Worm (Caenorhabditis elegans): ENCODE measurements around the gene ndx-9.

Gene ndx-9

ce11 chrIV:11031640-11032039, 19.8 kb upstream of the ndx-9 start:
- no peak for TF ChIP-seq ttx-3 (tag; optimal IDR thresholded peaks at IDR 0.05)
- no peak for TF ChIP-seq ceh-18 (tag; optimal IDR thresholded peaks at IDR 0.05)
- TF ChIP-seq npax-4 (tag; optimal IDR thresholded peaks at IDR 0.05), result no peak
- no peak for TF ChIP-seq pax-1 (tag; optimal IDR thresholded peaks at IDR 0.05)
- no peak for TF ChIP-seq lin-11 (tag; optimal IDR thresholded peaks at IDR 0.05)
- no peak for TF ChIP-seq eyg-1 (tag; optimal IDR thresholded peaks at IDR 0.05)
- TF ChIP-seq hlh-6 (tag; optimal IDR thresholded peaks at IDR 0.05), result no peak
- TF ChIP-seq pag-3 (tag; optimal IDR thresholded peaks at IDR 0.05; ENCODE audit: borderline replicate concordance), result no peak
- TF ChIP-seq ceh-30 (tag; optimal IDR thresholded peaks at IDR 0.05), result no peak
- no peak for TF ChIP-seq madf-2 (tag; optimal IDR thresholded peaks at IDR 0.05)
- no peak for TF ChIP-seq F13H6.1 (tag; optimal IDR thresholded peaks at IDR 0.05)
- TF ChIP-seq gmeb-2 (tag; optimal IDR thresholded peaks at IDR 0.05), result no peak
- TF ChIP-seq ceh-34 (tag; optimal IDR thresholded peaks at IDR 0.05), result no peak
- TF ChIP-seq ceh-24 (tag; optimal IDR thresholded peaks at IDR 0.05), result no peak
- TF ChIP-seq C08G9.2 (tag; optimal IDR thresholded peaks at IDR 0.05), result no peak
- TF ChIP-seq ceh-19 (GFP tag; optimal IDR thresholded peaks at IDR 0.05), result no peak
- TF ChIP-seq hlh-15 (tag; optimal IDR thresholded peaks at IDR 0.05), result no peak
- TF ChIP-seq pat-9 (tag; optimal IDR thresholded peaks at IDR 0.05), result no peak
- TF ChIP-seq unc-42 (tag; optimal IDR thresholded peaks at IDR 0.05), result no peak

DNA sequence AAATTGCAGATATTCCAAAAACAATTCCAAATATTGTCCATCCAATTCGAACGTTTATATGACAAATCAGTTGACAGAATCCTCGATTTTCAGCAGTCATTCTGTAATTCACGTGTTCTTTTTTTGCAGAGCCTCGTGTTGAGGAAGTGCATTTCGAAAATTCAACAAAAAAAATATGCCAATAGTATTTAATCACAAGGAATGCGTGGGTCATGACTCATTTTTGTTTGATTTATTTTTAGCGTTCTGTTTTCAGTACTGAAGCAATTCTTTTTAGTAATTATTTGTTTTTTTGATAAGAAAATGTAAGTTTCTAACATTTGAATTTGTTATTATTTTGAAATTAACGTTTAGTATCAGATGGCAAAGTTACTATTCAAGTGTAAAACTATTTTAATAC, 19.1 kb upstream of the ndx-9 start, which contains the start of gene hrg-4:
TSS of gene hrg-4 (minus strand) at position 101 of the 400 bp plus-strand sequence.
- TF ChIP-seq sox-4 (tag; optimal IDR thresholded peaks at IDR 0.05) (no peak), pax-1 (tag; optimal IDR thresholded peaks at IDR 0.05) (no peak), dve-1 (tag; optimal IDR thresholded peaks at IDR 0.05) (no peak), ceh-22 (tag; optimal IDR thresholded peaks at IDR 0.05) (no peak), ceh-24 (tag; optimal IDR thresholded peaks at IDR 0.05) (no peak), nfya-1 (tag; optimal IDR thresholded peaks at IDR 0.05) (no peak), elt-2 (tag; optimal IDR thresholded peaks at IDR 0.05) (no peak)

- no peak for TF ChIP-seq C08G9.2 (tag; optimal IDR thresholded peaks at IDR 0.05)
- no peak for TF ChIP-seq gmeb-2 (tag; optimal IDR thresholded peaks at IDR 0.05)
These were observed 18.3 kb upstream of the ndx-9 start for ce11 chrIV:11030117-11030516.

DNA sequence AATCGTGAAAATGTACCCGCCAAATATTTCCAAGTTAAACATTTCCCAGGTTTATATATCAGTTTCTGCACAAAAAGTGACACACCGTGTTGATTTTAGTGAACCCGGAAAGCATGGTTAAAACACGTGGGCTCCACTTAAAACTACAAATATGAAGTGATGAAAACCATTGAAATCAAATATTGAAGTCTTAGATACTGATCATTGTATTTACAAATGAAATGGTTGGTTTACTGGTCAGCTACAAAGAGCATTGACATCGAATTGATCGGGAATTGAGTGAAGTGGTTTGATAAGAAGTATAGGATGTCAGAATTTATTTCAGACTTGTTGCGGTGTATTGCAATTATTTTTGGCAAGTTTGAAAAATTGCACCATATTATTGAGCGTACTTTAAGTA, 17.6 kb upstream of the ndx-9 start, which contains the start of gene hrg-5:
TSS of gene hrg-5 (minus strand) at position 17 of the 400 bp plus-strand sequence.
- no peak for TF ChIP-seq ref-2 (tag; optimal IDR thresholded peaks at IDR 0.05)

DNA sequence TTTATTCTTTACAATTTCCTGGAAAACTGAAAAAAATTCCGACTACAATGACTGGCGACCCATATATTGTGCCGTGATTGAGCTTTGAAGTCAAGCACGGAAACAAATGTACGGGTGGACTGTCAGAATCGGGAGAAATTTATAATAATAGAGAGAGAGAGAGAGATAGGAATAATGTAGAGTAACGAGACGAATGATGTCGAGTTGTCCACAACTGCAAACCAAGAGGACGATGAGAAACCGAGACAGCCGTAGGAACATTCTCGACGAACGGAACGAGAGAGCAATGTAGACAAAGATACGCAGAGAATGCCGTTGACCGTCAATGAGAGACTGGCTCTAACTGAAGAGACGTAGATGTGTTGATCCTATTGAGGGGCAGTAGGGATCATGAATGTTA, 15.7 kb upstream of the ndx-9 start:
- TF ChIP-seq pax-1 (tag; optimal IDR thresholded peaks at IDR 0.05) (peak; percentile 77), eyg-1 (tag; optimal IDR thresholded peaks at IDR 0.05) (no peak), unc-55 (GFP tag; optimal IDR thresholded peaks at IDR 0.05) (peak; percentile 92), hlh-30 (tag; optimal IDR thresholded peaks at IDR 0.05; ENCODE audit: insufficient read depth) (peak; percentile 26), ref-2 (tag; optimal IDR thresholded peaks at IDR 0.05) (peak; percentile 66), sox-2 (GFP tag; IDR thresholded peaks at IDR 0.05) (0 out of 2 replicates have a peak, but pooled peaks have one; percentile 23), ttx-3 (tag; optimal IDR thresholded peaks at IDR 0.05) (peak; percentile 20), ceh-34 (tag; optimal IDR thresholded peaks at IDR 0.05) (peak; percentile 51), C08G9.2 (tag; optimal IDR thresholded peaks at IDR 0.05) (peak; percentile 39), pros-1 (tag; optimal IDR thresholded peaks at IDR 0.05) (peak; percentile 77), T23F11.4 (GFP tag; optimal IDR thresholded peaks at IDR 0.05) (peak; percentile 11), ets-4 (tag; optimal IDR thresholded peaks at IDR 0.05) (peak; percentile 33), tbx-2 (tag; optimal IDR thresholded peaks at IDR 0.05) (peak; percentile 53), K09A11.1 (tag; optimal IDR thresholded peaks at IDR 0.05; ENCODE audit: insufficient read depth) (peak; percentile 37), dve-1 (tag; optimal IDR thresholded peaks at IDR 0.05) (peak; percentile 6), hlh-13 (GFP tag; optimal IDR thresholded peaks at IDR 0.05) (no peak), ceh-31 (tag; optimal IDR thresholded peaks at IDR 0.05) (peak; percentile 79), syd-9 (tag; optimal IDR thresholded peaks at IDR 0.05) (peak; percentile 27), fax-1 (tag; optimal IDR thresholded peaks at IDR 0.05) (peak; percentile 42), ztf-16 (tag; optimal IDR thresholded peaks at IDR 0.05) (peak; percentile 30), ceh-2 (tag; optimal IDR thresholded peaks at IDR 0.05) (peak; percentile 26), rnt-1 (tag; optimal IDR thresholded peaks at IDR 0.05) (peak; percentile 68), zip-5 (tag; optimal IDR thresholded peaks at IDR 0.05) (no peak), elt-2 (tag; optimal IDR thresholded peaks at IDR 0.05) (peak; percentile 21), pat-9 (tag; optimal IDR thresholded peaks at IDR 0.05) (no peak), nfya-1 (tag; optimal IDR thresholded peaks at IDR 0.05) (peak; percentile 77), npax-4 (tag; optimal IDR thresholded peaks at IDR 0.05) (no peak), ceh-19 (GFP tag; optimal IDR thresholded peaks at IDR 0.05) (no peak), ama-1 (optimal IDR thresholded peaks at IDR 0.05) (peak; percentile 69)

Data from whole organism, late embryonic.